Worm (Caenorhabditis elegans): Measurements from ENCODE around the gene C13F10.6.

- no peak for TF ChIP-seq T22C8.4 (GFP tag; IDR thresholded peaks at IDR 0.05)
- TF ChIP-seq ztf-29 (GFP tag; IDR thresholded peaks at IDR 0.05): no peak
- TF ChIP-seq tab-1 (GFP tag; IDR thresholded peaks at IDR 0.05): no peak
- no peak for TF ChIP-seq cog-1 (tag; optimal IDR thresholded peaks at IDR 0.05)
Observed at ce11 chrV:7198403-7198802, 22.4 kb downstream of the C13F10.6 start.

Measured in whole organism, midembryonic.